Worm (Caenorhabditis elegans) whole organism, young adult: ENCODE results near the gene Y54G2A.40.
A peak's percentile ranks its signal among the peaks of the same experiment; 100 is the strongest.

Experiments used
- B0035.1 ChIP-seq: sonication (generic microtip); optimal IDR thresholded peaks from 2 replicates; lab custom pipeline; 2016; ENCODE audit warnings: missing genetic modification characterization, mild to moderate bottlenecking, missing compliant biosample characterization, missing genotype, missing genetic modification reagents
- C06A6.2 ChIP-seq: fragments of 200-800 bp; sonication (Bioruptor generic); conservative IDR thresholded peaks from 2 replicates; pipeline ENCODE4 v1.3.6; 2022; ENCODE audit warnings: missing genetic modification characterization, missing compliant biosample characterization
- C17E4.6 ChIP-seq: fragments of 200-800 bp; sonication (Bioruptor generic); IDR thresholded peaks from 2 replicates; pipeline ENCODE4 v1.3.6; 2022; ENCODE audit warnings: missing genetic modification reagents, missing genetic modification characterization, missing compliant biosample characterization
- D2030.7 ChIP-seq: fragments of 200-800 bp; sonication (Bioruptor generic); IDR thresholded peaks from 2 replicates; pipeline ENCODE4 v1.3.6; 2022; ENCODE audit warnings: missing genetic modification reagents, missing genetic modification characterization, missing compliant biosample characterization
- F22D6.2 ChIP-seq: sonication (generic microtip); optimal IDR thresholded peaks from 2 replicates; lab custom pipeline; 2016; ENCODE audit warnings: mild to moderate bottlenecking, missing genetic modification characterization, missing compliant biosample characterization
- F55B11.4 ChIP-seq: sonication (generic microtip); optimal IDR thresholded peaks from 2 replicates; lab custom pipeline; 2016; ENCODE audit warnings: missing compliant biosample characterization, missing genetic modification characterization, borderline replicate concordance; ENCODE audit not compliant: insufficient read depth
- K12H6.12 ChIP-seq: fragments of 200-800 bp; sonication (Bioruptor generic); optimal IDR thresholded peaks from 2 replicates; lab custom pipeline; 2018; ENCODE audit warnings: mild to moderate bottlenecking, missing genetic modification characterization, missing compliant biosample characterization
- Y53G8AR.9 ChIP-seq: fragments of 200-800 bp; sonication (Bioruptor generic); conservative IDR thresholded peaks from 2 replicates; pipeline ENCODE4 v1.3.6; 2022; ENCODE audit warnings: missing genetic modification reagents, missing genetic modification characterization, missing compliant biosample characterization
- Y79H2A.3 ChIP-seq: fragments of 200-800 bp; sonication (Bioruptor generic); conservative IDR thresholded peaks from 2 replicates; pipeline ENCODE4 v1.3.6; 2022; ENCODE audit warnings: missing genetic modification reagents, missing genetic modification characterization, missing compliant biosample characterization
- ZK185.1 ChIP-seq: sonication (generic microtip); optimal IDR thresholded peaks from 2 replicates; lab custom pipeline; 2016; ENCODE audit warnings: mild to moderate bottlenecking, missing genetic modification characterization, missing compliant biosample characterization; ENCODE audit not compliant: poor library complexity, severe bottlenecking
- attf-6 ChIP-seq: fragments of 200-800 bp; sonication (Bioruptor generic); IDR thresholded peaks from 2 replicates; pipeline ENCODE4 v1.3.6; 2022; ENCODE audit warnings: missing genetic modification reagents, missing genetic modification characterization, missing compliant biosample characterization
- bed-1 ChIP-seq: fragments of 200-800 bp; sonication (Bioruptor generic); IDR thresholded peaks from 2 replicates; pipeline ENCODE4 v1.3.6; 2022; ENCODE audit warnings: missing genetic modification reagents, missing genetic modification characterization, missing compliant biosample characterization
- ceh-40 ChIP-seq: fragments of 200-800 bp; sonication (Bioruptor generic); IDR thresholded peaks from 2 replicates; pipeline ENCODE4 v1.3.6; 2022; ENCODE audit warnings: missing genetic modification characterization, missing compliant biosample characterization
- dpl-1 ChIP-seq: fragments of 150-350 bp; optimal IDR thresholded peaks from 2 replicates; lab custom pipeline; 2014; ENCODE audit warnings: missing biosample characterization, missing genetic modification reagents, missing genetic modification characterization
- ekl-4 ChIP-seq: fragments of 200-800 bp; sonication (Bioruptor generic); IDR thresholded peaks from 2 replicates; pipeline ENCODE4 v1.3.6; 2022; ENCODE audit warnings: missing genetic modification reagents, missing genetic modification characterization, missing compliant biosample characterization
- ets-4 ChIP-seq: fragments of 200-800 bp; sonication (Bioruptor generic); optimal IDR thresholded peaks from 2 replicates; lab custom pipeline; 2018; ENCODE audit warnings: mild to moderate bottlenecking, missing genetic modification characterization, missing compliant biosample characterization
- fkh-3 ChIP-seq: sonication (generic microtip); optimal IDR thresholded peaks from 2 replicates; lab custom pipeline; 2016; ENCODE audit warnings: mild to moderate bottlenecking, missing genetic modification characterization, missing compliant biosample characterization
- hmg-20 ChIP-seq: fragments of 200-800 bp; sonication (Bioruptor generic); IDR thresholded peaks from 2 replicates; pipeline ENCODE4 v1.3.6; 2022; ENCODE audit warnings: missing genetic modification reagents, missing genetic modification characterization, missing compliant biosample characterization
- lsy-27 ChIP-seq: sonication (generic microtip); optimal IDR thresholded peaks from 2 replicates; lab custom pipeline; 2017; ENCODE audit warnings: missing genetic modification characterization, mild to moderate bottlenecking, missing compliant biosample characterization, antibody characterized with exemption, missing genotype, borderline replicate concordance; ENCODE audit not compliant: insufficient read depth
- madf-3 ChIP-seq: fragments of 200-800 bp; sonication (Bioruptor generic); IDR thresholded peaks from 2 replicates; pipeline ENCODE4 v1.3.6; 2022; ENCODE audit warnings: missing genetic modification reagents, missing genetic modification characterization, missing compliant biosample characterization
- nfya-1 ChIP-seq: sonication (generic microtip); optimal IDR thresholded peaks from 2 replicates; lab custom pipeline; 2017; ENCODE audit warnings: antibody characterized with exemption, missing compliant biosample characterization, missing genetic modification characterization, borderline replicate concordance; ENCODE audit not compliant: insufficient read depth
- nfya-2 ChIP-seq: fragments of 200-800 bp; sonication (Bioruptor generic); IDR thresholded peaks from 2 replicates; pipeline ENCODE4 v1.3.6; 2022; ENCODE audit warnings: missing genetic modification reagents, missing genetic modification characterization, missing compliant biosample characterization
- nhr-120 ChIP-seq: fragments of 200-800 bp; sonication (Bioruptor generic); IDR thresholded peaks from 2 replicates; pipeline ENCODE4 v1.3.6; 2022; ENCODE audit warnings: missing genetic modification characterization, missing compliant biosample characterization
- rcor-1 ChIP-seq: fragments of 200-800 bp; sonication (Bioruptor generic); IDR thresholded peaks from 2 replicates; pipeline ENCODE4 v1.3.6; 2022; ENCODE audit warnings: missing genetic modification reagents, missing genetic modification characterization, missing compliant biosample characterization
- sea-2 ChIP-seq: fragments of 200-800 bp; sonication (Bioruptor generic); IDR thresholded peaks from 2 replicates; pipeline ENCODE4 v1.3.6; 2022; ENCODE audit warnings: missing genetic modification characterization, missing compliant biosample characterization
- snpc-3.4 ChIP-seq: sonication (generic microtip); optimal IDR thresholded peaks from 2 replicates; lab custom pipeline; 2017; ENCODE audit warnings: missing genetic modification characterization, mild to moderate bottlenecking, missing compliant biosample characterization, antibody characterized with exemption, moderate library complexity, missing genotype, missing genetic modification reagents
- tbp1 ChIP-seq: fragments of 200-800 bp; sonication (Bioruptor generic); optimal IDR thresholded peaks from 2 replicates; lab custom pipeline; 2018; ENCODE audit warnings: mild to moderate bottlenecking, missing genetic modification characterization, missing compliant biosample characterization
- zim-3 ChIP-seq: sonication (generic microtip); optimal IDR thresholded peaks from 2 replicates; lab custom pipeline; 2017; ENCODE audit warnings: mild to moderate bottlenecking, missing genetic modification characterization, moderate library complexity, missing compliant biosample characterization
- ztf-3 ChIP-seq: fragments of 200-800 bp; sonication (Bioruptor generic); optimal IDR thresholded peaks from 2 replicates; lab custom pipeline; 2018; ENCODE audit warnings: mild to moderate bottlenecking, missing genetic modification characterization, missing compliant biosample characterization

The Y54G2A.40 gene

DNA sequence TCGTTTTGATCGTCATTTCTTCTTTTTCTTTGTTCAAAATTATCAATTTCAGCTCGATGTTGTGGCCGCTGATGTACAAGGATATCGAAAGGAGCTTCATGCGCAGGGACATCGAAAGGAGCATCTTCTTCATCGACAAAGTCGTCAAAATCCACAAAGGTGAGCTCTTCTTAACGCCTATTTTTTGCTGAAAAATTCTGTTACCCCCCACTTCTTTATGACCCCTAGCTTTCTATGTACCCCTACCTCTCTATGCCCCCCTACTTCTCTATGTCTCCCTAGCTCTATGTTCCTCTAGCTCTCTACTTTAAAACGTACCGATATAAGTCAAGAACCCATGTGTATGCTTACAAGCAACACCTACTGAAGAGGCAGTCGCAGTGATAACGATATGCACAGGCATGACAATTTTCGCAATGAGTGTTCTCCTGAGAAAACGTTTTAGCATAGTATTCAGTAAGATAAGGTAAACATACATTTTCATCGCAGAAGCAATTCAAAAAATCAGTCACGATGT lies 51.4 kb downstream of the Y54G2A.40 start, which contains the start of gene Y54G2A.36 (continued):
- TF ChIP-seq ZK185.1 (tag; lab: Kevin White, UChicago) = no peak
- TF ChIP-seq zim-3 = no peak
- no peak for TF ChIP-seq attf-6
- no peak for TF ChIP-seq nfya-1
- peak; percentile 19; the same call in 1 of the 2 replicates for TF ChIP-seq rcor-1
- TF ChIP-seq hmg-20 = no peak
- TF ChIP-seq nhr-120 (GFP tag; lab: Robert Waterston, UW) = no peak
- TF ChIP-seq sea-2 = no peak
- TF ChIP-seq lsy-27 (tag; lab: Kevin White, UChicago) = no peak
- no peak for TF ChIP-seq F22D6.2 (tag; lab: Kevin White, UChicago)
- TF ChIP-seq dpl-1 (GFP tag; lab: Kevin White, UChicago) = no peak
- no peak for TF ChIP-seq tbp1
- TF ChIP-seq nfya-2 (GFP tag; lab: Robert Waterston, UW) = no peak
- no peak for TF ChIP-seq ztf-3 (GFP tag; lab: Kevin White, UChicago)
- 0 out of 2 replicates have a peak, but pooled peaks have one; percentile 55 for TF ChIP-seq madf-3 (GFP tag; lab: Robert Waterston, UW)
- no peak for TF ChIP-seq C06A6.2 (GFP tag; lab: Robert Waterston, UW)
- TF ChIP-seq D2030.7 (GFP tag; lab: Robert Waterston, UW) = 0 out of 2 replicates have a peak, but pooled peaks have one; percentile 18
- TF ChIP-seq K12H6.12 (tag; lab: Kevin White, UChicago) = no peak
- peak; percentile 18; the same call in 1 of the 2 replicates for TF ChIP-seq Y53G8AR.9 (GFP tag; lab: Robert Waterston, UW)
- TF ChIP-seq B0035.1 (tag; lab: Kevin White, UChicago) = no peak
- TF ChIP-seq ceh-40 (GFP tag; lab: Robert Waterston, UW) = no peak
- TF ChIP-seq ets-4 (GFP tag; lab: Kevin White, UChicago) = no peak
- TF ChIP-seq snpc-3.4 (tag; lab: Kevin White, UChicago) = no peak
- peak; percentile 41; the same call in 1 of the 2 replicates for TF ChIP-seq ekl-4 (GFP tag; lab: Robert Waterston, UW)
- TF ChIP-seq F55B11.4 (tag; lab: Kevin White, UChicago) = no peak
- TF ChIP-seq Y79H2A.3 (GFP tag; lab: Robert Waterston, UW) = peak; percentile 95
- 0 out of 2 replicates have a peak, but pooled peaks have one; percentile 26 for TF ChIP-seq C17E4.6 (GFP tag; lab: Robert Waterston, UW)
- TF ChIP-seq bed-1 (GFP tag; lab: Robert Waterston, UW) = no peak
- TF ChIP-seq fkh-3 (tag; lab: Kevin White, UChicago) = no peak
